4 worm cellular contexts compared by ENCODE assay signal in genomic region chrX:2048865-2049405, ce11.
TF ChIP-seq lines count a peak whose summit lies in the region.

No protein-coding gene starts in this region.

TF ChIP-seq in whole organism, L1 larva, 84 proteins besides CTCF, POLR2A, EP300 and RAD21 (continues in another document):
- TF ChIP-seq snpc-4 (tag; optimal IDR thresholded peaks at IDR 0.05; lab: Kevin White, UChicago) (no peak), lin-14 (GFP tag; optimal IDR thresholded peaks at IDR 0.05; lab: Kevin White, UChicago) (peak; percentile 12), ceh-8 (GFP tag; optimal IDR thresholded peaks at IDR 0.05; lab: Kevin White, UChicago) (peak; percentile 21), hpl-2 (GFP tag; optimal IDR thresholded peaks at IDR 0.05; lab: Kevin White, UChicago) (no peak), lin-39 (tag; optimal IDR thresholded peaks at IDR 0.05; lab: Kevin White, UChicago) (no peak), mef-2 (tag; optimal IDR thresholded peaks at IDR 0.05; lab: Kevin White, UChicago) (no peak), xbp-1 (tag; optimal IDR thresholded peaks at IDR 0.05; lab: Kevin White, UChicago) (no peak), vab-15 (tag; optimal IDR thresholded peaks at IDR 0.05; lab: Kevin White, UChicago) (no peak), ceh-63 (GFP tag; optimal IDR thresholded peaks at IDR 0.05; lab: Kevin White, UChicago) (no peak), fkh-10 (GFP tag; optimal IDR thresholded peaks at IDR 0.05; lab: Kevin White, UChicago) (peak; percentile 43), lsy-2 (tag; optimal IDR thresholded peaks at IDR 0.05; lab: Kevin White, UChicago) (no peak), blmp-1 (tag; optimal IDR thresholded peaks at IDR 0.05; lab: Kevin White, UChicago) (no peak), tlp-1 (tag; optimal IDR thresholded peaks at IDR 0.05; lab: Kevin White, UChicago) (no peak), ama-1 (optimal IDR thresholded peaks at IDR 0.05; lab: Kevin White, UChicago) (no peak), unc-86 (tag; optimal IDR thresholded peaks at IDR 0.05; lab: Kevin White, UChicago) (no peak), hlh-4 (tag; optimal IDR thresholded peaks at IDR 0.05; lab: Kevin White, UChicago) (no peak), sox-4 (tag; optimal IDR thresholded peaks at IDR 0.05; lab: Kevin White, UChicago) (no peak), fos-1 (tag; optimal IDR thresholded peaks at IDR 0.05; lab: Kevin White, UChicago) (no peak), dsc-1 (tag; optimal IDR thresholded peaks at IDR 0.05; lab: Kevin White, UChicago) (no peak), nhr-237 (tag; optimal IDR thresholded peaks at IDR 0.05; lab: Kevin White, UChicago) (no peak), ceh-88 (GFP tag; IDR thresholded peaks at IDR 0.05; lab: Robert Waterston, UW) (no peak), elt-2 (tag; optimal IDR thresholded peaks at IDR 0.05; lab: Kevin White, UChicago) (no peak), grh-1 (GFP tag; IDR thresholded peaks at IDR 0.05; lab: Robert Waterston, UW) (no peak), C04F5.9 (tag; optimal IDR thresholded peaks at IDR 0.05; lab: Kevin White, UChicago) (no peak), nhr-20 (tag; optimal IDR thresholded peaks at IDR 0.05; lab: Kevin White, UChicago) (no peak)

TF ChIP-seq in whole organism, L4 larva, 104 proteins besides CTCF, POLR2A, EP300 and RAD21:
- no peak for TF ChIP-seq lin-1 (GFP tag; IDR thresholded peaks at IDR 0.05; lab: Robert Waterston, UW)
- TF ChIP-seq aly-2 (tag; optimal IDR thresholded peaks at IDR 0.05; lab: Kevin White, UChicago), result no peak
- TF ChIP-seq ZK546.5 (tag; optimal IDR thresholded peaks at IDR 0.05; lab: Kevin White, UChicago), result no peak
- TF ChIP-seq dpl-1 (GFP tag; optimal IDR thresholded peaks at IDR 0.05; lab: Kevin White, UChicago), result no peak
- TF ChIP-seq zip-11 (GFP tag; IDR thresholded peaks at IDR 0.05; lab: Robert Waterston, UW), result no peak
- no peak for TF ChIP-seq mxl-3 (GFP tag; optimal IDR thresholded peaks at IDR 0.05; lab: Kevin White, UChicago)
- TF ChIP-seq fkh-10 (GFP tag; optimal IDR thresholded peaks at IDR 0.05; lab: Kevin White, UChicago), result peak; percentile 28

TF ChIP-seq in whole organism, late embryonic, 69 proteins besides CTCF, POLR2A, EP300 and RAD21:
- TF ChIP-seq nfya-1 (tag; optimal IDR thresholded peaks at IDR 0.05; lab: Kevin White, UChicago) (no peak), C38D4.7 (GFP tag; optimal IDR thresholded peaks at IDR 0.05; lab: Kevin White, UChicago) (no peak), npax-4 (tag; optimal IDR thresholded peaks at IDR 0.05; lab: Kevin White, UChicago) (no peak), sox-4 (tag; optimal IDR thresholded peaks at IDR 0.05; lab: Kevin White, UChicago) (no peak), ceh-31 (tag; optimal IDR thresholded peaks at IDR 0.05; lab: Kevin White, UChicago) (peak; percentile 66), unc-42 (tag; optimal IDR thresholded peaks at IDR 0.05; lab: Kevin White, UChicago) (peak; percentile 89), sox-2 (GFP tag; IDR thresholded peaks at IDR 0.05; lab: Robert Waterston, UW) (no peak), ref-2 (tag; optimal IDR thresholded peaks at IDR 0.05; lab: Kevin White, UChicago) (peak; percentile 23)
TF ChIP-seq in whole organism, late embryonic: peak in this region for 3.

TF ChIP-seq in whole organism, mixed stage, embryonic, 35 proteins besides CTCF, POLR2A, EP300 and RAD21:
- TF ChIP-seq unc-39 (tag; optimal IDR thresholded peaks at IDR 0.05; lab: Kevin White, UChicago), result no peak
- peak; percentile 11 for TF ChIP-seq mep-1 (tag; optimal IDR thresholded peaks at IDR 0.05; lab: Kevin White, UChicago)
- no peak for TF ChIP-seq ceh-83 (GFP tag; optimal IDR thresholded peaks at IDR 0.05; lab: Kevin White, UChicago)
- TF ChIP-seq lsy-2 (tag; optimal IDR thresholded peaks at IDR 0.05; lab: Kevin White, UChicago), result no peak
- TF ChIP-seq unc-120 (tag; optimal IDR thresholded peaks at IDR 0.05; lab: Kevin White, UChicago; ENCODE audit: poor library complexity, severe bottlenecking), result no peak
- TF ChIP-seq lin-32 (GFP tag; optimal IDR thresholded peaks at IDR 0.05; lab: Kevin White, UChicago), result peak; percentile 90
- no peak for TF ChIP-seq drap-1 (GFP tag; optimal IDR thresholded peaks at IDR 0.05; lab: Kevin White, UChicago)
- TF ChIP-seq elt-3 (tag; optimal IDR thresholded peaks at IDR 0.05; lab: Kevin White, UChicago), result no peak
- TF ChIP-seq ces-1 (GFP tag; optimal IDR thresholded peaks at IDR 0.05; lab: Kevin White, UChicago), result peak; percentile 88
- peak; percentile 76 for TF ChIP-seq cnd-1 (tag; optimal IDR thresholded peaks at IDR 0.05; lab: Kevin White, UChicago)

Comparison
In these comparisons a context has a peak if more than half of its experiments do, and no peak if none do; other contexts are left out.
1. Of the 29 proteins assayed by ChIP-seq in both whole organism, L4 larva and whole organism, L1 larva: peak only in whole organism, L4 larva: none; only in whole organism, L1 larva: none; in both: fkh-10; in neither: 28.